Worm (Caenorhabditis elegans) whole organism, L4/young adult: ENCODE data around the gene T02C1.2.

Experiments
- W03F9.2 ChIP-seq: fragments of 150-350 bp; optimal IDR thresholded peaks from 2 replicates; lab custom pipeline; 2014; ENCODE audit warnings: missing biosample characterization, missing genetic modification characterization
- dao-5 ChIP-seq: sonication (generic microtip); optimal IDR thresholded peaks from 2 replicates; lab custom pipeline; 2016; ENCODE audit warnings: missing genotype, missing genetic modification characterization, moderate library complexity, missing compliant biosample characterization
- him-1 ChIP-seq: sonication (generic microtip); optimal IDR thresholded peaks from 2 replicates; lab custom pipeline; 2016; ENCODE audit warnings: missing genotype, missing genetic modification reagents, missing genetic modification characterization, missing compliant biosample characterization

- TF ChIP-seq him-1, result no peak
- no peak for TF ChIP-seq W03F9.2
- TF ChIP-seq dao-5, result no peak
Measured at ce11 chrIII:9255801-9256200, 5.0 kb downstream of the T02C1.2 start.
